Worm (Caenorhabditis elegans) whole organism, L4 larva: ENCODE results near the gene C05D9.9.

Source experiments
- ama-1 ChIP-seq: fragments of 150-350 bp; optimal IDR thresholded peaks from 2 replicates; lab custom pipeline; 2014; ENCODE audit warnings: inconsistent platforms, mixed read lengths
- ceh-82 ChIP-seq: sonication (generic microtip); optimal IDR thresholded peaks from 2 replicates; lab custom pipeline; 2017; ENCODE audit warnings: missing biosample characterization, missing genetic modification characterization
- gei-8 ChIP-seq: fragments of 200-800 bp; sonication (Bioruptor generic); optimal IDR thresholded peaks from 2 replicates; lab custom pipeline; 2018; ENCODE audit warnings: mild to moderate bottlenecking, missing genetic modification characterization, missing compliant biosample characterization
- hlh-30 ChIP-seq: sonication (generic microtip); optimal IDR thresholded peaks from 2 replicates; lab custom pipeline; 2017; ENCODE audit warnings: antibody characterized with exemption, mild to moderate bottlenecking, missing genetic modification characterization, missing compliant biosample characterization; ENCODE audit not compliant: insufficient read depth
- lin-39 ChIP-seq: fragments of 150-350 bp; optimal IDR thresholded peaks from 2 replicates; lab custom pipeline; 2014; ENCODE audit warnings: missing biosample characterization, missing genetic modification reagents, missing genetic modification characterization
- lsy-2 ChIP-seq, 2 experiments: fragments of 150-350 bp in 1 of 2; sonication (generic microtip) in 1 of 2; optimal IDR thresholded peaks; 2 replicates each; lab custom pipeline; 2014 to 2017; ENCODE audit warnings: missing biosample characterization in 2 of 2, missing genetic modification characterization in 2 of 2
- mdl-1 ChIP-seq, 2 experiments: fragments of 150-350 bp in 1 of 2; sonication (generic microtip) in 1 of 2; optimal IDR thresholded peaks; 2 replicates each; lab custom pipeline; 2014 to 2017; ENCODE audit warnings: missing biosample characterization in 2 of 2, missing genetic modification characterization in 2 of 2
- mxl-2 ChIP-seq: fragments of 200-800 bp; sonication (Bioruptor generic); conservative IDR thresholded peaks from 2 replicates; pipeline ENCODE4 v1.3.6; 2022; ENCODE audit warnings: missing genetic modification reagents, missing genetic modification characterization, missing compliant biosample characterization
- nhr-25 ChIP-seq: sonication (generic microtip); optimal IDR thresholded peaks from 2 replicates; lab custom pipeline; 2017; ENCODE audit warnings: missing genetic modification characterization, mild to moderate bottlenecking, missing compliant biosample characterization, antibody characterized with exemption, moderate library complexity, borderline replicate concordance; ENCODE audit not compliant: insufficient read depth
- sdz-12 ChIP-seq: fragments of 200-800 bp; sonication (Bioruptor generic); optimal IDR thresholded peaks from 2 replicates; lab custom pipeline; 2018; ENCODE audit warnings: mild to moderate bottlenecking, missing genetic modification characterization, missing compliant biosample characterization
- tag-97 ChIP-seq: fragments of 200-800 bp; sonication (Bioruptor generic); IDR thresholded peaks from 2 replicates; pipeline ENCODE4 v1.3.6; 2022; ENCODE audit warnings: missing genetic modification characterization, missing compliant biosample characterization
- unc-39 ChIP-seq: sonication (generic microtip); optimal IDR thresholded peaks from 2 replicates; lab custom pipeline; 2017; ENCODE audit warnings: missing biosample characterization, missing genetic modification characterization

DNA sequence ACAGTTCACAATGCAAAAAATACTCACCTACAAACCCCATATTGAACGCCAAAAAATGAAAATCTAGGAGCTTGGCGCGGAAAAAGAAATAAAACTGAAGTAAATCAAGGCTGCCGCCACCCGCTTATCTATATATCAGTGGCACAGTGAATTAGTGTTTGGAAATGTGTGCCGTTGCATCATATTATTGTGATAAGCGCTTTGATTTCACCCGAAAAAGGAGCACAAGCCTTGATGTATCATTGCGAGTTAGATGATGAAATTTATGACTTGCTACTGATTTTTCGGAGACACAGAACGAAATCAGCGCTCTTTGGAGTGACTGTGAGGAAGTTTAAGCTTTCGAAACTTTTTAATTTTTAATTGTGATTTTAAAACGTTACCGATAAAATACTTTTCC lies 24.4 kb upstream of the C05D9.9 start, which contains the start of the genes R193.2 and R193.6:
- TF ChIP-seq mdl-1 (tag; optimal IDR thresholded peaks at IDR 0.05; lab: Kevin White, UChicago) (no peak), nhr-25 (tag; lab: Kevin White, UChicago) (no peak), lsy-2 (tag; optimal IDR thresholded peaks at IDR 0.05; lab: Kevin White, UChicago) (no peak), ama-1 (lab: Kevin White, UChicago) (no peak), sdz-12 (GFP tag; lab: Kevin White, UChicago) (no peak), ceh-82 (tag; lab: Kevin White, UChicago) (no peak), gei-8 (no peak), mxl-2 (GFP tag; lab: Robert Waterston, UW) (no peak), unc-39 (tag; lab: Kevin White, UChicago) (no peak), lin-39 (tag; lab: Kevin White, UChicago) (no peak), tag-97 (no peak), hlh-30 (tag; lab: Kevin White, UChicago) (no peak)
